Worm (Caenorhabditis elegans) whole organism, late embryonic: Measurements from ENCODE around the gene col-37.

Source experiments
- odd-2 ChIP-seq: sonication (generic microtip); optimal IDR thresholded peaks from 2 replicates; lab custom pipeline; 2017; ENCODE audit warnings: antibody characterized with exemption, mild to moderate bottlenecking, missing genetic modification characterization, missing compliant biosample characterization
- pha-4 ChIP-seq: fragments of 150-350 bp; optimal IDR thresholded peaks from 2 replicates; lab custom pipeline; 2018; ENCODE audit warnings: missing biosample characterization, missing genetic modification reagents, missing genetic modification characterization
- ttx-3 ChIP-seq: sonication (generic microtip); optimal IDR thresholded peaks from 2 replicates; lab custom pipeline; 2016; ENCODE audit warnings: missing genetic modification reagents, missing genetic modification characterization, missing compliant biosample characterization

DNA sequence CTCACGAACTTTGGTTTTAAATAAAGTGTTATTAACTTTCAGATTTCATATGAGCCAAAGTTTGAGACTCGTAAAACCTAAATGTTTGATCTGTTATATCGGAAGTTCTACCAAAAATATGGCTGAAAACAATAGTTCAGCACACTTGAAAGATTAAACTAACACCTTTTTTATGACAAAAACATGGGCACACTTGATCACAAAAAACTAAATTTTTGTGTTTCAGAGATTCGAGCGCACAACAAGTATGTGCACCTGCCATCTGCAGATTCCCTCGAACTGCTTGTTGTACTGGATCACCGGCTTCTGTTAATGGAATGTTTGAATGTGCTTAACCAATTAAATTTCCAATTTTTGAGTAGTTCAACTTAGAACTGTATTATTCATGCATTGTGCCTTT is 13.8 kb downstream of the col-37 start:
- TF ChIP-seq pha-4 (tag; lab: Kevin White, UChicago) (no peak), ttx-3 (tag; lab: Kevin White, UChicago) (no peak), odd-2 (tag; lab: Kevin White, UChicago) (no peak)
